Fruit fly (Drosophila melanogaster) whole organism, prepupa: ENCODE measurements around the gene snRNP-U1-C.

Experiments
- Blimp-1 ChIP-seq: fragments of 200-800 bp; sonication (Bioruptor generic); optimal IDR thresholded peaks from 3 replicates; lab custom pipeline; 2017; ENCODE audit warnings: missing biosample characterization, missing genetic modification characterization, mild to moderate bottlenecking, moderate library complexity, missing genetic modification reagents
- CG10631 ChIP-seq: fragments of 200-800 bp; sonication (Bioruptor generic); optimal IDR thresholded peaks from 2 replicates; lab custom pipeline; 2016; ENCODE audit warnings: missing biosample characterization, missing genetic modification characterization
- CG11294 ChIP-seq: fragments of 200-800 bp; sonication (Bioruptor generic); IDR thresholded peaks from 2 replicates; pipeline ENCODE4 v1.3.6; 2022; ENCODE audit warnings: missing biosample characterization, missing genetic modification characterization
- CG11902 ChIP-seq: fragments of 200-800 bp; sonication (Bioruptor generic); optimal IDR thresholded peaks from 3 replicates; lab custom pipeline; 2016; ENCODE audit warnings: missing biosample characterization, missing genetic modification characterization
- CG15336 ChIP-seq: fragments of 200-800 bp; sonication (Bioruptor generic); IDR thresholded peaks from 2 replicates; pipeline ENCODE4 v1.3.6; 2022; ENCODE audit warnings: missing biosample characterization, missing genetic modification characterization
- CG16779 ChIP-seq: fragments of 200-800 bp; sonication (Bioruptor generic); optimal IDR thresholded peaks from 3 replicates; lab custom pipeline; 2017; ENCODE audit warnings: missing biosample characterization, mild to moderate bottlenecking, missing genetic modification characterization
- CG31627 ChIP-seq: fragments of 200-800 bp; sonication (Bioruptor generic); optimal IDR thresholded peaks from 3 replicates; lab custom pipeline; 2016; ENCODE audit warnings: missing biosample characterization, missing genetic modification characterization
- CG32006 ChIP-seq: fragments of 200-800 bp; sonication (Bioruptor generic); optimal IDR thresholded peaks from 3 replicates; lab custom pipeline; 2017; ENCODE audit warnings: missing biosample characterization, mild to moderate bottlenecking, missing genetic modification characterization
- CG3919 ChIP-seq: fragments of 200-800 bp; sonication (Bioruptor generic); optimal IDR thresholded peaks from 3 replicates; lab custom pipeline; 2016; ENCODE audit warnings: missing biosample characterization, missing genetic modification characterization
- CG6163 ChIP-seq: fragments of 200-800 bp; sonication (Bioruptor generic); IDR thresholded peaks from 3 replicates; pipeline ENCODE4 v1.3.6; 2022; ENCODE audit warnings: missing biosample characterization, missing genetic modification characterization
- CG6808 ChIP-seq: fragments of 200-800 bp; sonication (Bioruptor generic); optimal IDR thresholded peaks from 3 replicates; lab custom pipeline; 2017; ENCODE audit warnings: missing biosample characterization, missing genetic modification characterization, mild to moderate bottlenecking, moderate library complexity, missing genetic modification reagents
- CG6854 ChIP-seq: fragments of 200-800 bp; sonication (Bioruptor generic); optimal IDR thresholded peaks from 2 replicates; lab custom pipeline; 2017; ENCODE audit warnings: missing biosample characterization, mild to moderate bottlenecking, missing genetic modification characterization
- CG7368 ChIP-seq: fragments of 200-800 bp; sonication (Bioruptor generic); optimal IDR thresholded peaks from 3 replicates; lab custom pipeline; 2016; ENCODE audit warnings: missing biosample characterization, missing genetic modification characterization
- CG8119 ChIP-seq: fragments of 200-800 bp; sonication (Bioruptor generic); IDR thresholded peaks from 3 replicates; pipeline ENCODE4 v1.3.6; 2022; ENCODE audit warnings: missing biosample characterization, missing genetic modification characterization
- CG8319 ChIP-seq: fragments of 200-800 bp; sonication (Bioruptor generic); optimal IDR thresholded peaks from 3 replicates; lab custom pipeline; 2016; ENCODE audit warnings: missing biosample characterization, missing genetic modification characterization
- CG8632 ChIP-seq: fragments of 200-800 bp; sonication (Bioruptor generic); optimal IDR thresholded peaks from 3 replicates; lab custom pipeline; 2016; ENCODE audit warnings: missing biosample characterization, missing genetic modification characterization
- CG9139 ChIP-seq: fragments of 200-800 bp; sonication (Bioruptor generic); optimal IDR thresholded peaks from 3 replicates; lab custom pipeline; 2017; ENCODE audit warnings: missing biosample characterization, mild to moderate bottlenecking, missing genetic modification characterization
- Eip75B ChIP-seq: fragments of 200-800 bp; sonication (Bioruptor generic); optimal IDR thresholded peaks from 3 replicates; lab custom pipeline; 2016; ENCODE audit warnings: missing biosample characterization, missing genetic modification characterization
- Eip78C ChIP-seq: fragments of 200-800 bp; sonication (Bioruptor generic); peaks from one replicate; lab custom pipeline; 2016; ENCODE audit warnings: missing biosample characterization, missing genetic modification characterization
- Eip93F ChIP-seq: fragments of 200-800 bp; sonication (Bioruptor generic); optimal IDR thresholded peaks from 2 replicates; lab custom pipeline; 2016; ENCODE audit warnings: missing biosample characterization, mild to moderate bottlenecking, missing genetic modification characterization
- Gug ChIP-seq: fragments of 200-800 bp; sonication (Bioruptor generic); IDR thresholded peaks from 2 replicates; pipeline ENCODE4 v1.3.6; 2022; ENCODE audit warnings: missing biosample characterization, missing genetic modification characterization
- Hr38 ChIP-seq: sonication (Bioruptor generic); optimal IDR thresholded peaks from 2 replicates; lab custom pipeline; 2016; ENCODE audit warnings: missing biosample characterization, missing genetic modification characterization
- Hr39 ChIP-seq: fragments of 200-800 bp; sonication (Bioruptor generic); optimal IDR thresholded peaks from 2 replicates; lab custom pipeline; 2016; ENCODE audit warnings: missing biosample characterization, missing genetic modification characterization
- Hr4 ChIP-seq: fragments of 200-800 bp; sonication (Bioruptor generic); optimal IDR thresholded peaks from 3 replicates; lab custom pipeline; 2016; ENCODE audit warnings: missing biosample characterization, missing genetic modification characterization
- Lpt ChIP-seq: fragments of 200-800 bp; sonication (Bioruptor generic); optimal IDR thresholded peaks from 3 replicates; lab custom pipeline; 2016; ENCODE audit warnings: missing biosample characterization, missing genetic modification characterization
- Smox ChIP-seq: fragments of 200-800 bp; sonication (Bioruptor generic); optimal IDR thresholded peaks from 3 replicates; lab custom pipeline; 2016; ENCODE audit warnings: missing biosample characterization, missing genetic modification characterization
- Sox102F ChIP-seq: fragments of 200-800 bp; sonication (Bioruptor generic); optimal IDR thresholded peaks from 2 replicates; lab custom pipeline; 2016; ENCODE audit warnings: missing biosample characterization, mild to moderate bottlenecking, missing genetic modification characterization
- Sox15 ChIP-seq: fragments of 200-800 bp; sonication (Bioruptor generic); optimal IDR thresholded peaks from 3 replicates; lab custom pipeline; 2016; ENCODE audit warnings: missing biosample characterization, missing genetic modification characterization
- achi ChIP-seq: fragments of 200-800 bp; sonication (Bioruptor generic); optimal IDR thresholded peaks from 3 replicates; lab custom pipeline; 2016; ENCODE audit warnings: missing biosample characterization, missing genetic modification characterization
- acj6 ChIP-seq: fragments of 200-800 bp; sonication (Bioruptor generic); optimal IDR thresholded peaks from 3 replicates; lab custom pipeline; 2016; ENCODE audit warnings: missing biosample characterization, missing genetic modification characterization
- cyc ChIP-seq: fragments of 200-800 bp; sonication (Bioruptor generic); optimal IDR thresholded peaks from 3 replicates; lab custom pipeline; 2016; ENCODE audit warnings: missing biosample characterization, missing genetic modification characterization
- dsx ChIP-seq: fragments of 200-800 bp; optimal IDR thresholded peaks from 3 replicates; lab custom pipeline; 2019; ENCODE audit warnings: missing biosample characterization, mild to moderate bottlenecking, missing genetic modification characterization, moderate library complexity; ENCODE audit not compliant: poor library complexity, severe bottlenecking
- esn ChIP-seq: fragments of 200-800 bp; sonication (Bioruptor generic); optimal IDR thresholded peaks from 2 replicates; lab custom pipeline; 2016; ENCODE audit warnings: missing biosample characterization, mild to moderate bottlenecking, missing genetic modification characterization, moderate library complexity
- fd85E ChIP-seq: fragments of 200-800 bp; sonication (Bioruptor generic); optimal IDR thresholded peaks from 3 replicates; lab custom pipeline; 2016; ENCODE audit warnings: missing biosample characterization, missing genetic modification characterization
- fkh ChIP-seq: fragments of 200-800 bp; sonication (Bioruptor generic); optimal IDR thresholded peaks from 3 replicates; lab custom pipeline; 2017; ENCODE audit warnings: missing biosample characterization, mild to moderate bottlenecking, missing genetic modification characterization, moderate library complexity
- net ChIP-seq: fragments of 200-800 bp; sonication (Bioruptor generic); optimal IDR thresholded peaks from 3 replicates; lab custom pipeline; 2016; ENCODE audit warnings: missing biosample characterization, missing genetic modification characterization
- pdm3 ChIP-seq: fragments of 200-800 bp; sonication (Bioruptor generic); optimal IDR thresholded peaks from 3 replicates; lab custom pipeline; 2016; ENCODE audit warnings: missing biosample characterization, missing genetic modification characterization
- spab ChIP-seq: fragments of 200-800 bp; sonication (Bioruptor generic); optimal IDR thresholded peaks from 2 replicates; lab custom pipeline; 2017; ENCODE audit warnings: missing biosample characterization, mild to moderate bottlenecking, missing genetic modification characterization, missing genetic modification reagents
- ss ChIP-seq, 2 experiments: fragments of 200-800 bp; sonication (Bioruptor generic); optimal IDR thresholded peaks; 2 replicates in 1 of 2; 3 replicates in 1 of 2; lab custom pipeline; 2017 to 2018; ENCODE audit warnings: mild to moderate bottlenecking in 2 of 2, missing biosample characterization in 2 of 2, missing genetic modification characterization in 2 of 2, moderate library complexity in 1 of 2
- topi ChIP-seq: fragments of 200-800 bp; sonication (Bioruptor generic); optimal IDR thresholded peaks from 3 replicates; lab custom pipeline; 2016; ENCODE audit warnings: missing biosample characterization, missing genetic modification characterization
- vri ChIP-seq: fragments of 200-800 bp; sonication (Bioruptor generic); optimal IDR thresholded peaks from 3 replicates; lab custom pipeline; 2016; ENCODE audit warnings: missing biosample characterization, mild to moderate bottlenecking, missing genetic modification characterization

Gene snRNP-U1-C

DNA sequence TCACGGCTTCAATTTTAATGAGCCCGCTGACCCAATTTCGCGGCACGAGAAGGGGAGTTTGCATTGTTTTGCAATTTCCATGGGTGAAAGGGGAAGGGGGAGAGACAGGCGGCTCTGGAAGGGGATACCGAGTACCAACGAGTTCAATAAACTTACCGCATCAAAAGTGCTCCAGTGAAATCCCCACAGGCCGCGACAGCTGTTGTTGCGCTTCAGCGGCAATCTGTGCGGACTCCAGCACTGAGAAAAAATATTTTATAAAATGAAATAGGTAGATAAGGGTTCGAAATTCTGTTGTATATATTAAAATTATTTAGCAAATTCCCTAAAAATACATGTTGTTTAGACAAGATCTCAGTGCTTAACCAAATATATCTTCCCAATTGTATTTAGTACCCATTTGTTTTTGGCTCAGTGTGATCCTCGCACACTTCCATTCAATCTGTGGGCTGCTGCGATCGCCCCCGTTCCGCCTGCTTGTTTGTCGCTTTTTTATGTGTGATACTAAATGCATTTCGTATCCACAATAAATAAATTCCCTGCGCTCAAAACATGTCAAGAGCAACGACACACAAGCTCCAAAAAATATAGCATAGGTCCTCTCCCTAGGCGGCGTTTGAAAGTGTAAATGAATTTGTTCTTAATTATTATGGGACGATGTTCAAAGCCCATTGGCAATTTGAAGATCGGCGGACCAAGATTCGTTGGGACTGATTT, 12.3 kb upstream of the snRNP-U1-C start (continued):
- peak; percentile 83 for TF ChIP-seq CG9139 (GFP tag; lab: Kevin White, UChicago)
- TF ChIP-seq CG7368 (GFP tag; lab: Kevin White, UChicago) = peak; percentile 94
- peak; percentile 94 for TF ChIP-seq achi (GFP tag; lab: Kevin White, UChicago)
- TF ChIP-seq CG15336 (GFP tag; lab: Robert Waterston, UW) = peak; percentile 91
- TF ChIP-seq fd85E (GFP tag; lab: Kevin White, UChicago) = peak; percentile 85
- peak; percentile 92 for TF ChIP-seq cyc (GFP tag; lab: Kevin White, UChicago)
- TF ChIP-seq esn (GFP tag; lab: Kevin White, UChicago) = peak; percentile 94
- peak; percentile 65 for TF ChIP-seq vri (GFP tag; lab: Kevin White, UChicago)
- TF ChIP-seq CG6163 (GFP tag; lab: Robert Waterston, UW) = peak; percentile 95
- peak; percentile 93 for TF ChIP-seq CG8632 (GFP tag; lab: Kevin White, UChicago)
- peak; percentile 88 for TF ChIP-seq spab (GFP tag; lab: Kevin White, UChicago)
- peak; percentile 92 for TF ChIP-seq Smox (GFP tag; lab: Kevin White, UChicago)
- peak; percentile 99 for TF ChIP-seq Eip78C (GFP tag; lab: Kevin White, UChicago)
- peak; percentile 89 for TF ChIP-seq Lpt (GFP tag; lab: Kevin White, UChicago)
- TF ChIP-seq pdm3 (GFP tag; lab: Kevin White, UChicago) = peak; percentile 93

DNA sequence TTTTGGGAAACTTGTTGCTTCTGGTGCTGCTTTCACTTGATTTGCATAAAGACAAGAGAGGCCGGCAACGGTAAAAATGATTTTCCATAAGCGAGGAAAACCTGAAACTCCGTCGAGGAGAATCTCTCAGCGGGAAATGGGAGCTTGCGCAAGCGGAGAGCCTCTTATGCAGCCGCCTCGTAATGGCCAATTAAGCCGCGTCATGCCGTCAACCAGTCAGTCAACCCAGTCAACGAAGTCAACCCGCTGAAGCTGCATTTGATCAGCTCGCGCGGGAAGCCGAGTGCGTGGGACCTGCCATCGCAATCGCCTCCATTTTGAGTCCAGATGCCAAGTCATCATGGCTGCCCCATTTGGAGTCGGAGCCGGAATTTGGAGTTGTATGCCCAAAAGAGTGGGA, 9.7 kb upstream of the snRNP-U1-C start:
- TF ChIP-seq ss (GFP tag; optimal IDR thresholded peaks at IDR 0.05; lab: Kevin White, UChicago) (no peak), net (no peak), CG8632 (GFP tag; lab: Kevin White, UChicago) (no peak)

dm6 chr3R:18991721-18992120, 8.3 kb upstream of the snRNP-U1-C start:
- peak; percentile 44 for TF ChIP-seq fkh (GFP tag; lab: Kevin White, UChicago)
- TF ChIP-seq vri (GFP tag; lab: Kevin White, UChicago) = peak; percentile 15
- no peak for TF ChIP-seq CG6808

- TF ChIP-seq CG6854 (GFP tag; lab: Kevin White, UChicago) (no peak), CG3919 (GFP tag; lab: Kevin White, UChicago) (peak; percentile 64), CG16779 (peak; percentile 40), Hr39 (GFP tag; lab: Kevin White, UChicago) (peak; percentile 66), fd85E (GFP tag; lab: Kevin White, UChicago) (no peak), acj6 (GFP tag; lab: Kevin White, UChicago) (peak; percentile 75), CG8319 (GFP tag; lab: Kevin White, UChicago) (peak; percentile 49), achi (GFP tag; lab: Kevin White, UChicago) (peak; percentile 69), Sox102F (peak; percentile 77), CG9139 (GFP tag; lab: Kevin White, UChicago) (no peak), CG32006 (GFP tag; lab: Kevin White, UChicago) (peak; percentile 55), Eip93F (GFP tag; lab: Kevin White, UChicago) (no peak), esn (GFP tag; lab: Kevin White, UChicago) (peak; percentile 88), Smox (GFP tag; lab: Kevin White, UChicago) (peak; percentile 78), Gug (GFP tag; lab: Robert Waterston, UW) (peak; percentile 38; the same call in 1 of the 2 replicates), Hr4 (GFP tag; lab: Kevin White, UChicago) (peak; percentile 2), Hr38 (GFP tag; lab: Kevin White, UChicago) (no peak), Sox15 (GFP tag; lab: Kevin White, UChicago) (peak; percentile 33), spab (GFP tag; lab: Kevin White, UChicago) (peak; percentile 62), pdm3 (GFP tag; lab: Kevin White, UChicago) (peak; percentile 55), CG7368 (GFP tag; lab: Kevin White, UChicago) (peak; percentile 48), cyc (GFP tag; lab: Kevin White, UChicago) (peak; percentile 66), CG8119 (GFP tag; lab: Robert Waterston, UW) (0 out of 3 replicates have a peak, but pooled peaks have one; percentile 20), ss (GFP tag; optimal IDR thresholded peaks at IDR 0.05; lab: Kevin White, UChicago) (peak in 1 of 2 experiments; percentile 11), dsx (GFP tag; lab: Kevin White, UChicago) (peak; percentile 6), Eip75B (peak; percentile 80), CG11294 (GFP tag; lab: Robert Waterston, UW) (no peak), CG6808 (peak; percentile 75), CG31627 (GFP tag; lab: Kevin White, UChicago) (peak; percentile 72), CG8632 (GFP tag; lab: Kevin White, UChicago) (peak; percentile 48), CG11902 (peak; percentile 38), CG15336 (GFP tag; lab: Robert Waterston, UW) (no peak), CG10631 (GFP tag; lab: Kevin White, UChicago) (peak; percentile 78), topi (peak; percentile 85), Blimp-1 (no peak)
Observed at dm6 chr3R:18990514-18990913, 7.1 kb upstream of the snRNP-U1-C start.
